Worm (Caenorhabditis elegans) whole organism, L3 larva: Measurements from ENCODE around the gene K06A4.7.

Experiments used
- nhr-25 ChIP-seq: sonication (generic microtip); optimal IDR thresholded peaks from 2 replicates; lab custom pipeline; 2017; ENCODE audit warnings: missing biosample characterization, missing genetic modification characterization
- ztf-11 ChIP-seq: fragments of 150-350 bp; optimal IDR thresholded peaks from 2 replicates; lab custom pipeline; 2014; ENCODE audit warnings: missing biosample characterization, missing genetic modification characterization

DNA sequence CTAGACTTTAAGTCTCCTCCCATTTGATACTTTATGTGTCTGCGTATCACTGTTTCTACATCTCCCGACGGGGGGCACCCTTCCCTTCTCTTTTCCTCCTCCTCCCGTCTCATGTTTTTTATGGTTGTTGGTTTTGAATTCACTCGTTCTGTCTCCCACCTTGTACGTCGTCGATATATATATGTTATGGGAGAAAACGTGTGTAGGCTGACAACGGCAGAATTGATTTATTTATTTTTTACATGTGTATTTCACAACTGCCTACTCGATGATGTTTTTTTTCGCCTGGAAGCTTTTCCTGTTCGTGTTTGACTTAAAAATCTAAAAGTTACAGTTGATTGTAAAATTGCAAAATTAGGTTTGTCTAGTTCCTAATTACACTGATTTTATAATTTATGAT, 48.8 kb downstream of the K06A4.7 start:
- TF ChIP-seq nhr-25 (tag; lab: Kevin White, UChicago) (no peak), ztf-11 (tag; lab: Kevin White, UChicago) (no peak)
